Worm (Caenorhabditis elegans): ENCODE data around the gene chdh-1.

chdh-1 gene

DNA sequence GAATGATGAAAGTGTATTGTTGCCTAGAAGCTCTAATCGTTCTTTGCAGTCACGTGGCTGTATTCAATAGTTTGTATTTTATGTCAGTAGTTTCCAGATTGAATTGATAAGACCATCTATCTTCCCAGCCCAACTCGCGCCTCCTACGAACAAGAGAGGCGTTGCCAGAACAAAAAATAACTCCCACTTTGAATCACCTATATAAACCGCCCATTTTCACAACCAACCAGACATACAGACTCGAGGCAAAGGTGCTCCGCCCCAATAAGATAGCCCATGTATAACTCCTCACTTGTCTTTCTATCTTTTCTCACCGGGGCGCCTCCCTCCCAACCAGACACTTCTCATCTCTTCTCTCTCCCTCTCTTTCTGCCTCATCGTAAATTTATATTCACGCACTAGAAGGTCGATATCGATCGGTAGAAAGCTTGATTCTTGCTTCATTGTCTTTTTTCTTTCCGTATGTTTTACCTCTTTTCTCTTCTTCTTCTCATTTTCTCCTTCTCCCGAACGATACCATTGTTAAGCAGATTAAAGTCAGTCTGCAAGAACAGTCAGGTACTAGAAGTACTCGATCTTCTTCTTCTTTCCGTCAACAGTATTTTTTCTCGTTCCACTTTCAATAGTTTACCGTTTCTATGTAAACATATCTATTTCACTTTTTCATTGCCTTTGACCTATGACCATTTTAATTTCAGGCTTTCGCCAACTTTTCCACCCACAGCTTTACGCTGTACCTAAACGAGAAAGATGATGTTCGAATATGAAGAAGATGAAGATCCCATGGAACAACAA is 44.8 kb upstream of the chdh-1 start, which contains the start of gene mak-1:
mak-1 (plus strand) TSS at position 693 of the 795 bp plus-strand sequence.
- TF ChIP-seq ama-1 (optimal IDR thresholded peaks at IDR 0.05) = peak; percentile 94
- TF ChIP-seq lin-39 (tag; optimal IDR thresholded peaks at IDR 0.05) = peak; percentile 30
- peak; percentile 76 for TF ChIP-seq nfya-1 (tag; optimal IDR thresholded peaks at IDR 0.05; ENCODE audit: insufficient read depth)
- no peak for TF ChIP-seq hmg-11 (tag; optimal IDR thresholded peaks at IDR 0.05)
- TF ChIP-seq nhr-67 (tag; optimal IDR thresholded peaks at IDR 0.05) = no peak
- no peak for TF ChIP-seq unc-62 (GFP tag; optimal IDR thresholded peaks at IDR 0.05)
- peak; percentile 17 for TF ChIP-seq nhr-23 (tag; optimal IDR thresholded peaks at IDR 0.05)
- no peak for TF ChIP-seq ceh-82 (tag; optimal IDR thresholded peaks at IDR 0.05)
- TF ChIP-seq nhr-76 (tag; optimal IDR thresholded peaks at IDR 0.05) = no peak
- TF ChIP-seq nhr-43 (tag; optimal IDR thresholded peaks at IDR 0.05; ENCODE audit: poor library complexity, severe bottlenecking) = peak; percentile 65
- peak; percentile 46 for TF ChIP-seq pqm-1 (tag; optimal IDR thresholded peaks at IDR 0.05)
- peak; percentile 90 for TF ChIP-seq elt-2 (tag; optimal IDR thresholded peaks at IDR 0.05)
- TF ChIP-seq jun-1 (tag; optimal IDR thresholded peaks at IDR 0.05) = peak; percentile 75
- TF ChIP-seq nhr-25 (tag; optimal IDR thresholded peaks at IDR 0.05) = peak; percentile 55

DNA sequence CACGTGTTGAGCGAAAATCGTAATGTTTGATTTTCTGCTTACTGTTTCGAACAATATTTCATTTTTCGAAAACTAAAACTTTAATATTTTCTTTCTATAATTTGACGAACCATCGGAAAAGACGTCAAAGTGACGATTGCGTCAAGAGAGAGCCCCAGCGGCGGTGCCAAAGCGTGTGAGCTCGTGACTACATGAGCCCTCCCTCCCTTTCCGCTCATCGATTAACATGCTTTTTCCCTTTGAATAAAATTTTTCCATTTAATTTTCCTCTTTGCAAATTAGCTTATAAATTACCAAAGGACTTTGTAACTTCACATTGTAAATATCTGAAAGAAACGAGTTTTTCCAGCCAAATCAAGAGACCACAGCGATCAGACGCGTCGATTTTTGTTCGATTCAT is 44.2 kb upstream of the chdh-1 start:
- no peak for TF ChIP-seq skn-1 (tag; optimal IDR thresholded peaks at IDR 0.05)
- TF ChIP-seq lin-15B (tag; optimal IDR thresholded peaks at IDR 0.05) = peak; percentile 21

DNA sequence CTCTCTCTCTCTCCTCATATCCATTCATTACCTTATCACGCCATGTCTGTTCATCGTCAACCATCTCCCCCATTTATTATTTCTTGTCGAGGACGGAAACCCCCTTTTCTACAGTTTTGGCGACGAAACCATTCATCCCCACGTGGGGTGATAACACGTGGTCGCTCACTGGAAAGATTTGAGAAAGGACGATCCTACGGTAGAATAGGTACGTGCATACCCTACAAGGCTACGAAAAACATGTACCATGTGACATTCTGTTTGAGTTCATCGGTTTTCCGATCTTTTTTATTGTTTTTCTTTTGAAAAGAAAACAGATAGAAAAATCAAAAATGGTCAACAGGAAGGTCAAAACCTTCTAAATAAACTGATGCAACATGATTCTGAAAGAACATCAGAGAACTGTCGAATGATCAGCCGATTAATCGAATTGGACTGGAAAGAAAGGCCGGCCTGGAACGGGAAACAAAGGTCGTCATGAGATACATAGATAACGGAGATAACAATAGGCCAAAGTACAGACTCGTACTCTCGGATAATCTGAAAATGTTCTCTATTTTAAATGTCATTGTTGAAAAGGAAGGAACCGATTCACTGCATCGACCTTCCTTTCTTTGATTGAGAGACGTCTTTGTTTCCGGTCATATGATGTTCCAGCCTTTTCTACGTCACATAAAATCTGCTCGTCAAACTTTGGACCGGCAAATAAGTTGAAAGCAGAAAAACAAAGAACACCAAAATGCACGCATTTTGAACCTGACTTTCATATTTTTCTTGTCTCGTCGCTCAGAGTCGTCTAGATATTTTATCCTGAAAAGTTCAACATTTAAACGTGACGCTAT is 43.5 kb upstream of the chdh-1 start:
- TF ChIP-seq elt-2 (tag; optimal IDR thresholded peaks at IDR 0.05) = peak; percentile 72
- peak; percentile 52 for TF ChIP-seq tbx-2 (tag; optimal IDR thresholded peaks at IDR 0.05)
- TF ChIP-seq ceh-16 (tag; optimal IDR thresholded peaks at IDR 0.05) = no peak
- TF ChIP-seq ama-1 (optimal IDR thresholded peaks at IDR 0.05) = peak; percentile 63
- peak; percentile 80 for TF ChIP-seq nhr-11 (tag; optimal IDR thresholded peaks at IDR 0.05)
- TF ChIP-seq skn-1 (tag; optimal IDR thresholded peaks at IDR 0.05) = no peak
- no peak for TF ChIP-seq R02D3.7 (tag; optimal IDR thresholded peaks at IDR 0.05)
- TF ChIP-seq eor-1 (tag; optimal IDR thresholded peaks at IDR 0.05) = no peak
- no peak for TF ChIP-seq sea-2 (GFP tag; optimal IDR thresholded peaks at IDR 0.05)
- peak; percentile 31 for TF ChIP-seq ztf-4 (tag; optimal IDR thresholded peaks at IDR 0.05)
- no peak for TF ChIP-seq lin-15B (tag; optimal IDR thresholded peaks at IDR 0.05)
- TF ChIP-seq egl-27 (tag; optimal IDR thresholded peaks at IDR 0.05) = peak; percentile 34
- peak; percentile 66 for TF ChIP-seq jun-1 (tag; optimal IDR thresholded peaks at IDR 0.05)
- TF ChIP-seq mdl-1 (tag; optimal IDR thresholded peaks at IDR 0.05) = peak; percentile 92
- peak; percentile 88 for TF ChIP-seq nhr-25 (tag; optimal IDR thresholded peaks at IDR 0.05)
- no peak for TF ChIP-seq unc-39 (tag; optimal IDR thresholded peaks at IDR 0.05)
- peak; percentile 95 for TF ChIP-seq nhr-43 (tag; optimal IDR thresholded peaks at IDR 0.05; ENCODE audit: poor library complexity, severe bottlenecking)
- TF ChIP-seq nfya-1 (tag; optimal IDR thresholded peaks at IDR 0.05; ENCODE audit: insufficient read depth) = peak; percentile 42
- TF ChIP-seq elt-1 (tag; optimal IDR thresholded peaks at IDR 0.05) = peak; percentile 82
- peak in 2 of 3 experiments; percentile 21 to 59 for TF ChIP-seq elt-3 (tag; optimal IDR thresholded peaks at IDR 0.05)
- no peak for TF ChIP-seq mml-1 (tag; optimal IDR thresholded peaks at IDR 0.05)
- TF ChIP-seq nhr-77 (tag; optimal IDR thresholded peaks at IDR 0.05) = no peak
- TF ChIP-seq pha-4 (tag; optimal IDR thresholded peaks at IDR 0.05) = no peak
- TF ChIP-seq lsy-12 (tag; optimal IDR thresholded peaks at IDR 0.05) = peak; percentile 4
- TF ChIP-seq pqm-1 (tag; optimal IDR thresholded peaks at IDR 0.05) = peak; percentile 18
- no peak for TF ChIP-seq aly-2 (tag; optimal IDR thresholded peaks at IDR 0.05)
- TF ChIP-seq nhr-23 (tag; optimal IDR thresholded peaks at IDR 0.05) = peak; percentile 85
- no peak for TF ChIP-seq ceh-82 (tag; optimal IDR thresholded peaks at IDR 0.05)

DNA sequence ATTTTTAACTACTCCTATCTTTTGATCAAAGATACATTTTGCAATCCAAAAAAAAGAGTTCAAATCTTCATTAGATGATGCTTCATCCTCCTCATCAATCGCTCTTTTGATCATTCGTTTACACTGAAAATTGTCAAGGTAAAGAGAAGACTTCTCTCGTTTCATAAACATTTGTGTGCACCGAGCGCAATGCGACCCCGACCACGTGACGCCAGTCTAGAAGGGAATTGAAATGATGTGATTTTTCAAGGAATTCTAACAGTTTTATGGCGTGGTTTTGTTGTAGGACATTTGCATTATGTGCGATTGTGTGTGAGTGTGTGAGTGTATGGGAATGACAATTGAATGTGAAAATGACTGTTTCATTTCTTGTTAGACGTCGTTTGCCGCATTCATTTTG is 42.5 kb upstream of the chdh-1 start:
- TF ChIP-seq egl-27 (tag; optimal IDR thresholded peaks at IDR 0.05) = no peak
- peak; percentile 20 for TF ChIP-seq nhr-25 (tag; optimal IDR thresholded peaks at IDR 0.05)
- TF ChIP-seq snpc-4 (tag; optimal IDR thresholded peaks at IDR 0.05) = no peak
- no peak for TF ChIP-seq hmg-11 (tag; optimal IDR thresholded peaks at IDR 0.05)
- peak; percentile 86 for TF ChIP-seq egl-5 (tag; optimal IDR thresholded peaks at IDR 0.05)
- TF ChIP-seq nhr-76 (tag; optimal IDR thresholded peaks at IDR 0.05) = no peak
- TF ChIP-seq pha-4 (tag; optimal IDR thresholded peaks at IDR 0.05) = peak; percentile 25
- peak; percentile 64 for TF ChIP-seq mdl-1 (tag; optimal IDR thresholded peaks at IDR 0.05)
- no peak for TF ChIP-seq nhr-28 (tag; optimal IDR thresholded peaks at IDR 0.05)
- TF ChIP-seq daf-12 (tag; optimal IDR thresholded peaks at IDR 0.05) = no peak
- no peak for TF ChIP-seq skn-1 (tag; optimal IDR thresholded peaks at IDR 0.05)
- TF ChIP-seq unc-39 (tag; optimal IDR thresholded peaks at IDR 0.05) = no peak
- no peak for TF ChIP-seq nhr-237 (tag; optimal IDR thresholded peaks at IDR 0.05)
- TF ChIP-seq aly-2 (tag; optimal IDR thresholded peaks at IDR 0.05) = no peak
- peak; percentile 26 for TF ChIP-seq nfya-1 (tag; optimal IDR thresholded peaks at IDR 0.05; ENCODE audit: insufficient read depth)
- no peak for TF ChIP-seq fkh-10 (GFP tag; optimal IDR thresholded peaks at IDR 0.05)
- no peak for TF ChIP-seq eor-1 (tag; optimal IDR thresholded peaks at IDR 0.05)
- TF ChIP-seq elt-3 (tag; optimal IDR thresholded peaks at IDR 0.05) = no peak
- no peak for TF ChIP-seq fos-1 (tag; optimal IDR thresholded peaks at IDR 0.05)
- no peak for TF ChIP-seq ceh-16 (tag; optimal IDR thresholded peaks at IDR 0.05)
- TF ChIP-seq ceh-9 (tag; optimal IDR thresholded peaks at IDR 0.05) = no peak
- peak; percentile 50 for TF ChIP-seq elt-2 (tag; optimal IDR thresholded peaks at IDR 0.05)
- TF ChIP-seq nhr-12 (tag; optimal IDR thresholded peaks at IDR 0.05) = no peak
